Worm (Caenorhabditis elegans): ENCODE measurements around the gene btb-19.

Gene btb-19

DNA sequence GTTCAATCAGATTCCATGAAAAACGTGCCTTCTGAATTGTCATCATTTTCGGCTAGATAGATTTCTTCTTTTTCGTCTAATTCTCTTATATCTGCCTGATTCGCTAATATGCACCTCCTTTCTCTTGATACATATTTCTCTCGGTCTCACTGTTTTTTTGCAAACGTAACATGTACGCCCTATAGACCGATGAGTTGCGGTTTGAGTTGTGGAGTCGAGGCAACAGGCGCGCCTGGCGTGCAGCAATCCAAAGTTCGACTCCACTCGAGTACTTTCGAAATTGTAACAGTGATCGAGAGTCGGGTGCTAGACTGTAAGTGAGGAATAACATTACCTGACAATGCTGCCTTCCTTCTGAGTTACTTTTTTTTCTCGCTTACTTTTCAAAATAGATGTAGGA lies 25.1 kb downstream of the btb-19 start (continued):
- TF ChIP-seq R02D3.7 (tag; optimal IDR thresholded peaks at IDR 0.05), result no peak
- peak; percentile 76 for TF ChIP-seq lin-13 (GFP tag; optimal IDR thresholded peaks at IDR 0.05)
- no peak for TF ChIP-seq alr-1 (tag; optimal IDR thresholded peaks at IDR 0.05)
- TF ChIP-seq crh-2 (tag; optimal IDR thresholded peaks at IDR 0.05), result peak; percentile 88
- no peak for TF ChIP-seq unc-62 (GFP tag; optimal IDR thresholded peaks at IDR 0.05)

ce11 chrII:14495341-14495740 lies 26.6 kb downstream of the btb-19 start:
- TF ChIP-seq ZK546.5 (tag; optimal IDR thresholded peaks at IDR 0.05), result no peak
- no peak for TF ChIP-seq ceh-16 (tag; optimal IDR thresholded peaks at IDR 0.05)
- no peak for TF ChIP-seq sma-3 (GFP tag; optimal IDR thresholded peaks at IDR 0.05)
- TF ChIP-seq unc-62 (GFP tag; optimal IDR thresholded peaks at IDR 0.05), result no peak
- TF ChIP-seq mab-5 (tag; optimal IDR thresholded peaks at IDR 0.05), result no peak
- no peak for TF ChIP-seq nhr-237 (tag; optimal IDR thresholded peaks at IDR 0.05)
- TF ChIP-seq nhr-21 (tag; optimal IDR thresholded peaks at IDR 0.05), result peak; percentile 55
- no peak for TF ChIP-seq ceh-82 (tag; optimal IDR thresholded peaks at IDR 0.05)
- no peak for TF ChIP-seq zag-1 (tag; optimal IDR thresholded peaks at IDR 0.05)
- TF ChIP-seq nhr-6 (tag; optimal IDR thresholded peaks at IDR 0.05), result no peak
- TF ChIP-seq nhr-10 (tag; optimal IDR thresholded peaks at IDR 0.05), result no peak
- no peak for TF ChIP-seq elt-1 (tag; optimal IDR thresholded peaks at IDR 0.05)
- TF ChIP-seq lin-39 (tag; optimal IDR thresholded peaks at IDR 0.05), result no peak
- no peak for TF ChIP-seq ztf-4 (tag; optimal IDR thresholded peaks at IDR 0.05)
- no peak for TF ChIP-seq egl-27 (tag; optimal IDR thresholded peaks at IDR 0.05)
- TF ChIP-seq sem-4 (tag; optimal IDR thresholded peaks at IDR 0.05), result no peak
- TF ChIP-seq crh-2 (tag; optimal IDR thresholded peaks at IDR 0.05), result peak; percentile 42
- TF ChIP-seq ztf-11 (tag; optimal IDR thresholded peaks at IDR 0.05), result no peak
- no peak for TF ChIP-seq mdl-1 (tag; optimal IDR thresholded peaks at IDR 0.05)
- peak; percentile 87 for TF ChIP-seq sma-9 (GFP tag; optimal IDR thresholded peaks at IDR 0.05)
- TF ChIP-seq sma-9 (tag; optimal IDR thresholded peaks at IDR 0.05), result no peak
- no peak for TF ChIP-seq dmd-4 (tag; optimal IDR thresholded peaks at IDR 0.05)
- no peak for TF ChIP-seq alr-1 (tag; optimal IDR thresholded peaks at IDR 0.05)
- peak; percentile 35 for TF ChIP-seq nhr-77 (tag; optimal IDR thresholded peaks at IDR 0.05)
- peak; percentile 1 for TF ChIP-seq fos-1 (tag; optimal IDR thresholded peaks at IDR 0.05)
- TF ChIP-seq nhr-129 (tag; optimal IDR thresholded peaks at IDR 0.05), result peak; percentile 43
- no peak for TF ChIP-seq lsy-2 (tag; optimal IDR thresholded peaks at IDR 0.05)
- TF ChIP-seq aly-2 (tag; optimal IDR thresholded peaks at IDR 0.05), result no peak
- TF ChIP-seq ztf-1 (GFP tag; conservative IDR thresholded peaks at IDR 0.05), result no peak
- no peak for TF ChIP-seq C34F6.9 (tag; optimal IDR thresholded peaks at IDR 0.05)
- TF ChIP-seq nhr-23 (tag; optimal IDR thresholded peaks at IDR 0.05), result no peak
- no peak for TF ChIP-seq Y55F3AM.14 (GFP tag; optimal IDR thresholded peaks at IDR 0.05)
- peak; percentile 12 for TF ChIP-seq nhr-25 (tag; optimal IDR thresholded peaks at IDR 0.05)
- peak; percentile 54 for TF ChIP-seq blmp-1 (tag; optimal IDR thresholded peaks at IDR 0.05; ENCODE audit: insufficient read depth)

DNA sequence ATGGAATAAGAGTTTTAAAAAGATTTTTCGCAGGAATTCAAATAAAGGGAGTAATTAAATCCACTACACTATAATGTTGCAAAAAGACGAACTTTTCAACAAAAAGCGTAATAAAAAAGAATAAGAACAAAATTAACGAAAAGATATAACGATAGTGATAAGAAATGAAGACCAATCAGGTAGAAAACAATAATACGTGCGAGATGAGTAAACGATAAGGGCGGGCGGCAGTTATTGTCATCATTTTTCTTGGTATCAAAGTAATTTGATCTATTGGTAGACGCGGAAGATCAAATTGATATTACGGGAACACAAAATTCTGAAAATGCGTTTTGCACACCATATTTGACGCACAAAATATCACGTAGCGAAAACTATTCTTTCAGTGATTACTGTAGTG lies 27.5 kb downstream of the btb-19 start:
- TF ChIP-seq F13H6.1 (tag; optimal IDR thresholded peaks at IDR 0.05) (no peak), skn-1 (tag; optimal IDR thresholded peaks at IDR 0.05) (peak; percentile 92), sma-9 (GFP tag; optimal IDR thresholded peaks at IDR 0.05) (peak; percentile 30), sma-9 (tag; optimal IDR thresholded peaks at IDR 0.05) (no peak), elt-1 (tag; optimal IDR thresholded peaks at IDR 0.05) (no peak), blmp-1 (tag; optimal IDR thresholded peaks at IDR 0.05; ENCODE audit: insufficient read depth) (peak; percentile 12), mdl-1 (tag; optimal IDR thresholded peaks at IDR 0.05) (no peak), alr-1 (tag; optimal IDR thresholded peaks at IDR 0.05) (no peak), ZK546.5 (tag; optimal IDR thresholded peaks at IDR 0.05) (no peak), fos-1 (tag; optimal IDR thresholded peaks at IDR 0.05) (peak; percentile 55), nhr-23 (tag; optimal IDR thresholded peaks at IDR 0.05) (no peak)

ce11 chrII:14494414-14494463 lies 27.7 kb downstream of the btb-19 start, which contains the start of gene cysl-2:
TSS of gene cysl-2 (minus strand) at chrII:14494451.
- TF ChIP-seq alr-1 (tag; optimal IDR thresholded peaks at IDR 0.05), result no peak
- TF ChIP-seq ama-1 (optimal IDR thresholded peaks at IDR 0.05), result peak; percentile 61

- TF ChIP-seq nhr-6 (tag; optimal IDR thresholded peaks at IDR 0.05), result no peak
These were observed 27.9 kb downstream of the btb-19 start for ce11 chrII:14494014-14494413.
